Fruit fly (Drosophila melanogaster): ENCODE measurements around the gene CG14983.

The CG14983 gene

DNA sequence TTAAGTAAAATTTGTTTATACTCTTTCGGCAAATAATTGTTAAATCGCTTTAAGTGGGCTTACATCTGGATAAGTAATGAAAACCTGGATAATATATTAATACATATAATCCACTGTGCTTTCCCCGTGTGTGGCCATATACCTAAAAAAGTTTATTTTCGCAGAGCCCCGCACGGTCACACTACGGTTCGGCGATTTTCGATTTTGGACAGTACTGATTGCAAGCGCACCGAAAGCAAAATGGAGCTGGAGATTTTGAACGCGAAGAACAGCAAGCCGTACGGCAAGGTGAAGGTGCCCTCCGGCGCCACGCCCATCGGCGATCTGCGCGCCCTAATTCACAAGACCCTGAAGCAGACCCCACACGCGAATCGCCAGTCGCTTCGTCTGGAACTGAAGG lies 45.8 kb downstream of the CG14983 start, which contains the start of gene Sc2 (continued):
- no peak for TF ChIP-seq hkb (optimal IDR thresholded peaks at IDR 0.05)
- TF ChIP-seq hkb (GFP tag; IDR thresholded peaks at IDR 0.05) = no peak
- no peak for TF ChIP-seq Meics (GFP tag; optimal IDR thresholded peaks at IDR 0.05)
- no peak for TF ChIP-seq CG2129 (GFP tag; IDR thresholded peaks at IDR 0.05; ENCODE audit: partially characterized antibody)
- TF ChIP-seq lbe (GFP tag; optimal IDR thresholded peaks at IDR 0.05) = no peak
- no peak for TF ChIP-seq unc-4 (GFP tag; IDR thresholded peaks at IDR 0.05; ENCODE audit: partially characterized antibody)
- no peak for TF ChIP-seq CG2120 (GFP tag; optimal IDR thresholded peaks at IDR 0.05)
- TF ChIP-seq CG15011 (GFP tag; optimal IDR thresholded peaks at IDR 0.05) = no peak
- TF ChIP-seq cas (GFP tag; IDR thresholded peaks at IDR 0.05) = no peak
- TF ChIP-seq CG12155 (GFP tag; optimal IDR thresholded peaks at IDR 0.05) = no peak
- TF ChIP-seq Hmx (GFP tag; optimal IDR thresholded peaks at IDR 0.05) = no peak
- no peak for TF ChIP-seq CG1647 (GFP tag; optimal IDR thresholded peaks at IDR 0.05)
- TF ChIP-seq tup (GFP tag; optimal IDR thresholded peaks at IDR 0.05) = no peak
- no peak for TF ChIP-seq Ravus (GFP tag; IDR thresholded peaks at IDR 0.05)
- TF ChIP-seq Taf1 (GFP tag; IDR thresholded peaks at IDR 0.05) = no peak
- TF ChIP-seq B-H2 (GFP tag; optimal IDR thresholded peaks at IDR 0.05) = peak; percentile 30
- no peak for TF ChIP-seq CG3281 (GFP tag; optimal IDR thresholded peaks at IDR 0.05)
- TF ChIP-seq lov (optimal IDR thresholded peaks at IDR 0.05) = no peak
- 0 out of 3 replicates have a peak, but pooled peaks have one; percentile 30 for TF ChIP-seq lov (GFP tag; IDR thresholded peaks at IDR 0.05)
- no peak for TF ChIP-seq CG32767 (GFP tag; IDR thresholded peaks at IDR 0.05)
- TF ChIP-seq tin (GFP tag; optimal IDR thresholded peaks at IDR 0.05) = no peak
- TF ChIP-seq CG31224 (GFP tag; IDR thresholded peaks at IDR 0.05) = no peak
- peak; percentile 14 for TF ChIP-seq HmgZ (tag; optimal IDR thresholded peaks at IDR 0.05)
- no peak for TF ChIP-seq CG8290 (GFP tag; optimal IDR thresholded peaks at IDR 0.05)
- TF ChIP-seq CG8290 (tag; optimal IDR thresholded peaks at IDR 0.05) = peak in 1 of 2 experiments; percentile 62
- TF ChIP-seq CG30403 (GFP tag; optimal IDR thresholded peaks at IDR 0.05) = no peak
- no peak for TF ChIP-seq CrebB (tag; optimal IDR thresholded peaks at IDR 0.05)
- no peak for TF ChIP-seq Ssrp (tag; optimal IDR thresholded peaks at IDR 0.05)
- TF ChIP-seq CG12769 (tag; optimal IDR thresholded peaks at IDR 0.05) = peak; percentile 28
- no peak for TF ChIP-seq Ada2b (GFP tag; IDR thresholded peaks at IDR 0.05)
- 0 out of 2 replicates have a peak, but pooled peaks have one; percentile 5 for TF ChIP-seq H2.0 (GFP tag; IDR thresholded peaks at IDR 0.05)
- TF ChIP-seq CG10321 (GFP tag; IDR thresholded peaks at IDR 0.05) = no peak
- TF ChIP-seq Poxn (GFP tag; IDR thresholded peaks at IDR 0.05) = no peak
- TF ChIP-seq abd-A (tag; optimal IDR thresholded peaks at IDR 0.05) = no peak
- TF ChIP-seq grn (GFP tag; optimal IDR thresholded peaks at IDR 0.05) = no peak
- no peak for TF ChIP-seq Lim3 (GFP tag; IDR thresholded peaks at IDR 0.05)
- TF ChIP-seq CG2202 (tag; optimal IDR thresholded peaks at IDR 0.05) = no peak
- TF ChIP-seq Gsc (GFP tag; IDR thresholded peaks at IDR 0.05) = no peak
- no peak for TF ChIP-seq CG5180 (GFP tag; optimal IDR thresholded peaks at IDR 0.05)
- peak; percentile 56 for TF ChIP-seq CG9797 (GFP tag; optimal IDR thresholded peaks at IDR 0.05)
- no peak for TF ChIP-seq Atf3 (GFP tag; optimal IDR thresholded peaks at IDR 0.05)
- TF ChIP-seq CG7372 (GFP tag; IDR thresholded peaks at IDR 0.05) = no peak
- no peak for TF ChIP-seq shn (GFP tag; optimal IDR thresholded peaks at IDR 0.05)
- TF ChIP-seq p53 (GFP tag; optimal IDR thresholded peaks at IDR 0.05) = no peak
- no peak for TF ChIP-seq sisA (GFP tag; IDR thresholded peaks at IDR 0.05)
- TF ChIP-seq luna (GFP tag; optimal IDR thresholded peaks at IDR 0.05) = no peak
- TF ChIP-seq hb (GFP tag; IDR thresholded peaks at IDR 0.05; ENCODE audit: partially characterized antibody) = no peak
- no peak for TF ChIP-seq CG3726 (GFP tag; IDR thresholded peaks at IDR 0.05)
- no peak for TF ChIP-seq CG1832 (GFP tag; optimal IDR thresholded peaks at IDR 0.05)
- no peak for TF ChIP-seq CHES-1-like (GFP tag; optimal IDR thresholded peaks at IDR 0.05)
- TF ChIP-seq CG9437 (GFP tag; optimal IDR thresholded peaks at IDR 0.05) = no peak
- peak; percentile 66 for TF ChIP-seq Rfx (GFP tag; IDR thresholded peaks at IDR 0.05)
- 0 out of 2 replicates have a peak, but pooled peaks have one; percentile 18 for TF ChIP-seq CG11085 (GFP tag; IDR thresholded peaks at IDR 0.05)
- no peak for TF ChIP-seq CG7987 (GFP tag; optimal IDR thresholded peaks at IDR 0.05)
